Fruit fly (Drosophila melanogaster): ENCODE measurements around the gene Hsp27.

The Hsp27 gene

dm6 chr3L:9399013-9399750 lies 15.3 kb downstream of the Hsp27 start, which contains the start of gene CG4080 (continued):
- peak; percentile 86 for TF ChIP-seq Jarid2 (GFP tag; optimal IDR thresholded peaks at IDR 0.05)
- TF ChIP-seq CG12155 (GFP tag; optimal IDR thresholded peaks at IDR 0.05): peak; percentile 49
- peak; percentile 75 for TF ChIP-seq hbn (GFP tag; IDR thresholded peaks at IDR 0.05; ENCODE audit: partially characterized antibody)
- no peak for TF ChIP-seq ara (GFP tag; IDR thresholded peaks at IDR 0.05)
- TF ChIP-seq stwl (tag; optimal IDR thresholded peaks at IDR 0.05): peak; percentile 86
- no peak for TF ChIP-seq CG13624 (GFP tag; optimal IDR thresholded peaks at IDR 0.05)
- no peak for TF ChIP-seq btn (GFP tag; optimal IDR thresholded peaks at IDR 0.05)
- no peak for TF ChIP-seq CG11093 (GFP tag; IDR thresholded peaks at IDR 0.05)
- no peak for TF ChIP-seq Dad (GFP tag; optimal IDR thresholded peaks at IDR 0.05)
- TF ChIP-seq hkb (optimal IDR thresholded peaks at IDR 0.05): peak; percentile 6
- 0 out of 2 replicates have a peak, but pooled peaks have one; percentile 19 for TF ChIP-seq hkb (GFP tag; IDR thresholded peaks at IDR 0.05)
- TF ChIP-seq CG17912 (GFP tag; optimal IDR thresholded peaks at IDR 0.05): peak; percentile 34
- TF ChIP-seq onecut (GFP tag; IDR thresholded peaks at IDR 0.05): no peak
- TF ChIP-seq tna (GFP tag; IDR thresholded peaks at IDR 0.05; ENCODE audit: partially characterized antibody): peak; percentile 55
- peak; percentile 78 for TF ChIP-seq sna (GFP tag; IDR thresholded peaks at IDR 0.05; ENCODE audit: partially characterized antibody)
- peak; percentile 34 for TF ChIP-seq CG17568 (GFP tag; optimal IDR thresholded peaks at IDR 0.05)
- peak; percentile 17 for TF ChIP-seq CG13424 (tag; optimal IDR thresholded peaks at IDR 0.05)
- peak; percentile 1 for TF ChIP-seq CG13894 (tag; optimal IDR thresholded peaks at IDR 0.05)
- no peak for TF ChIP-seq sc (optimal IDR thresholded peaks at IDR 0.05)
- no peak for TF ChIP-seq sc (GFP tag; optimal IDR thresholded peaks at IDR 0.05)
- TF ChIP-seq Dbx (GFP tag; IDR thresholded peaks at IDR 0.05): peak; percentile 29; the same call in 1 of the 3 replicates
- no peak for TF ChIP-seq CG6683 (GFP tag; optimal IDR thresholded peaks at IDR 0.05)
- TF ChIP-seq sens (GFP tag): peak; percentile 88
- peak; percentile 60 for TF ChIP-seq CG30020 (tag; optimal IDR thresholded peaks at IDR 0.05)
- peak; percentile 61 for TF ChIP-seq Ets97D (GFP tag; optimal IDR thresholded peaks at IDR 0.05)
- TF ChIP-seq sug (tag; optimal IDR thresholded peaks at IDR 0.05): peak; percentile 22
- TF ChIP-seq nmo (GFP tag; optimal IDR thresholded peaks at IDR 0.05): peak; percentile 66
- TF ChIP-seq kni (GFP tag; optimal IDR thresholded peaks at IDR 0.05): no peak
- no peak for TF ChIP-seq CG30403 (GFP tag; optimal IDR thresholded peaks at IDR 0.05)
- TF ChIP-seq CTCF (GFP tag; optimal IDR thresholded peaks at IDR 0.05): no peak
- no peak for TF ChIP-seq Atf6 (GFP tag; IDR thresholded peaks at IDR 0.05)
- TF ChIP-seq CG7271 (tag; optimal IDR thresholded peaks at IDR 0.05): no peak
- TF ChIP-seq fd3F (GFP tag; optimal IDR thresholded peaks at IDR 0.05): no peak
- TF ChIP-seq salm (tag; optimal IDR thresholded peaks at IDR 0.05): no peak
- no peak for TF ChIP-seq CHES-1-like (GFP tag; optimal IDR thresholded peaks at IDR 0.05)
- TF ChIP-seq cg (GFP tag; optimal IDR thresholded peaks at IDR 0.05): peak; percentile 80
- TF ChIP-seq chinmo (GFP tag; IDR thresholded peaks at IDR 0.05; ENCODE audit: partially characterized antibody): peak; percentile 57; the same call in 1 of the 4 replicates
- no peak for TF ChIP-seq odd (GFP tag; optimal IDR thresholded peaks at IDR 0.05)
- TF ChIP-seq tx (GFP tag; optimal IDR thresholded peaks at IDR 0.05): no peak
- TF ChIP-seq CG2120 (GFP tag; optimal IDR thresholded peaks at IDR 0.05): peak; percentile 56
- peak; percentile 40 for TF ChIP-seq nerfin-1 (tag; optimal IDR thresholded peaks at IDR 0.05)
- peak; percentile 52 for TF ChIP-seq lilli (GFP tag; optimal IDR thresholded peaks at IDR 0.05)
- TF ChIP-seq cas (GFP tag; IDR thresholded peaks at IDR 0.05): no peak
- peak; percentile 32 for TF ChIP-seq corto (GFP tag; optimal IDR thresholded peaks at IDR 0.05)
- peak; percentile 19 for TF ChIP-seq CG2678 (tag; optimal IDR thresholded peaks at IDR 0.05)
- TF ChIP-seq gcm2 (GFP tag; optimal IDR thresholded peaks at IDR 0.05): no peak
- TF ChIP-seq CG17612 (GFP tag; IDR thresholded peaks at IDR 0.05): no peak
- TF ChIP-seq CG3838 (GFP tag; optimal IDR thresholded peaks at IDR 0.05): peak; percentile 15
- peak; percentile 84 for TF ChIP-seq CG12391 (tag; optimal IDR thresholded peaks at IDR 0.05)
- peak; percentile 78 for TF ChIP-seq CG12659 (GFP tag; optimal IDR thresholded peaks at IDR 0.05)
